Fruit fly (Drosophila melanogaster): ENCODE results near the gene CG4198.
A peak's percentile ranks its signal among the peaks of the same experiment; 100 is the strongest.

The CG4198 gene

dm6 chrX:5285835-5286234 lies 27.2 kb upstream of the CG4198 start (continued):
- no peak for TF ChIP-seq C15 (GFP tag; IDR thresholded peaks at IDR 0.05)
- peak; percentile 0 for TF ChIP-seq exex (tag; optimal IDR thresholded peaks at IDR 0.05)
- no peak for TF ChIP-seq pzg (GFP tag; optimal IDR thresholded peaks at IDR 0.05)
- peak; percentile 34 for TF ChIP-seq CG12155 (GFP tag; optimal IDR thresholded peaks at IDR 0.05)
- peak; percentile 37 for TF ChIP-seq CG17328 (GFP tag; IDR thresholded peaks at IDR 0.05)
- peak; percentile 5 for TF ChIP-seq Hand (GFP tag; optimal IDR thresholded peaks at IDR 0.05)
- no peak; the same call in 2 of the 3 replicates for TF ChIP-seq ken (GFP tag; IDR thresholded peaks at IDR 0.05)
- TF ChIP-seq CG11093 (GFP tag; IDR thresholded peaks at IDR 0.05) = no peak
- TF ChIP-seq CG16815 (GFP tag; optimal IDR thresholded peaks at IDR 0.05) = no peak
- peak; percentile 9 for TF ChIP-seq Max (GFP tag; optimal IDR thresholded peaks at IDR 0.05)
- peak; percentile 44 for TF ChIP-seq mam (GFP tag; optimal IDR thresholded peaks at IDR 0.05)
- TF ChIP-seq Atf6 (GFP tag; IDR thresholded peaks at IDR 0.05) = peak; percentile 60; the same call in 1 of the 2 replicates
- TF ChIP-seq pita (GFP tag; optimal IDR thresholded peaks at IDR 0.05) = no peak
- no peak for TF ChIP-seq CG14860 (GFP tag; IDR thresholded peaks at IDR 0.05; ENCODE audit: partially characterized antibody)
- TF ChIP-seq da (GFP tag; optimal IDR thresholded peaks at IDR 0.05) = no peak
- peak; percentile 74 for TF ChIP-seq CG2678 (tag; optimal IDR thresholded peaks at IDR 0.05)
- no peak for TF ChIP-seq CG9437 (GFP tag; optimal IDR thresholded peaks at IDR 0.05)
- no peak for TF ChIP-seq bowl (GFP tag; IDR thresholded peaks at IDR 0.05)
- TF ChIP-seq Hsf (GFP tag; optimal IDR thresholded peaks at IDR 0.05) = peak; percentile 29
- no peak for TF ChIP-seq lbe (GFP tag; optimal IDR thresholded peaks at IDR 0.05)
- TF ChIP-seq CG4282 (GFP tag; optimal IDR thresholded peaks at IDR 0.05) = no peak
- TF ChIP-seq onecut (GFP tag; IDR thresholded peaks at IDR 0.05) = peak; percentile 48
- no peak for TF ChIP-seq CG6175 (GFP tag; IDR thresholded peaks at IDR 0.05)
- no peak for TF ChIP-seq bab2 (GFP tag; optimal IDR thresholded peaks at IDR 0.05)
- TF ChIP-seq HLHmδ (GFP tag; optimal IDR thresholded peaks at IDR 0.05) = no peak
- TF ChIP-seq CG11247 (GFP tag; IDR thresholded peaks at IDR 0.05) = no peak
- TF ChIP-seq CoRest (tag; optimal IDR thresholded peaks at IDR 0.05) = peak; percentile 40
- peak; percentile 84 for TF ChIP-seq zen (tag; optimal IDR thresholded peaks at IDR 0.05)
- TF ChIP-seq CG14667 (GFP tag; IDR thresholded peaks at IDR 0.05) = 0 out of 2 replicates have a peak, but pooled peaks have one; percentile 16
- peak; percentile 49 for TF ChIP-seq CG14710 (tag; optimal IDR thresholded peaks at IDR 0.05)
- peak; percentile 69 for TF ChIP-seq sob (GFP tag; IDR thresholded peaks at IDR 0.05)
- TF ChIP-seq CG6791 (GFP tag; IDR thresholded peaks at IDR 0.05; ENCODE audit: partially characterized antibody) = no peak
- TF ChIP-seq cato (GFP tag; optimal IDR thresholded peaks at IDR 0.05; ENCODE audit: borderline replicate concordance) = no peak
- TF ChIP-seq sisA (GFP tag; IDR thresholded peaks at IDR 0.05) = peak; percentile 54
- no peak for TF ChIP-seq CG6683 (GFP tag; optimal IDR thresholded peaks at IDR 0.05)
- TF ChIP-seq CG1792 (GFP tag; optimal IDR thresholded peaks at IDR 0.05) = peak; percentile 15
- peak; percentile 34 for TF ChIP-seq HHEX (GFP tag; optimal IDR thresholded peaks at IDR 0.05)
- no peak for TF ChIP-seq Hr78 (GFP tag; optimal IDR thresholded peaks at IDR 0.05)
- TF ChIP-seq run (tag; optimal IDR thresholded peaks at IDR 0.05) = no peak
- peak; percentile 62 for TF ChIP-seq gem (tag; optimal IDR thresholded peaks at IDR 0.05)
- no peak for TF ChIP-seq Mrtf (GFP tag; IDR thresholded peaks at IDR 0.05)
- peak; percentile 78 for TF ChIP-seq CG15696 (tag; optimal IDR thresholded peaks at IDR 0.05)
- TF ChIP-seq CG9876 (GFP tag; optimal IDR thresholded peaks at IDR 0.05) = no peak
- TF ChIP-seq Ptx1 (GFP tag; IDR thresholded peaks at IDR 0.05) = peak; percentile 40; the same call in 1 of the 2 replicates
- TF ChIP-seq Xrp1 (GFP tag; IDR thresholded peaks at IDR 0.05) = peak; percentile 59
- TF ChIP-seq Gsc (GFP tag; IDR thresholded peaks at IDR 0.05) = no peak
- no peak for TF ChIP-seq Bgb (GFP tag; IDR thresholded peaks at IDR 0.05; ENCODE audit: partially characterized antibody)
- TF ChIP-seq pan (optimal IDR thresholded peaks at IDR 0.05) = no peak
- TF ChIP-seq pan (GFP tag; optimal IDR thresholded peaks at IDR 0.05 in 1 of 2, IDR thresholded peaks at IDR 0.05 in 1 of 2) = peak in 1 of 2 experiments; percentile 49
- no peak for TF ChIP-seq Scr (GFP tag; IDR thresholded peaks at IDR 0.05; ENCODE audit: partially characterized antibody)
- peak; percentile 23 for TF ChIP-seq Sox100B (GFP tag; optimal IDR thresholded peaks at IDR 0.05)
